Worm (Caenorhabditis elegans): ENCODE measurements around the gene fln-2.

Gene fln-2

ce11 chrX:9372987-9373386 lies 24.5 kb upstream of the fln-2 start (continued):
- TF ChIP-seq ceh-62 (tag; optimal IDR thresholded peaks at IDR 0.05) (no peak), hif-1 (tag; optimal IDR thresholded peaks at IDR 0.05) (no peak), Y48G9A.11 (GFP tag; IDR thresholded peaks at IDR 0.05) (no peak; the same call in 1 of the 2 replicates), lin-38 (GFP tag; IDR thresholded peaks at IDR 0.05) (peak; percentile 66), mxl-3 (GFP tag; optimal IDR thresholded peaks at IDR 0.05) (peak; percentile 48), lin-15B (tag; optimal IDR thresholded peaks at IDR 0.05) (no peak), R02D3.7 (tag; optimal IDR thresholded peaks at IDR 0.05) (no peak), unc-130 (GFP tag; optimal IDR thresholded peaks at IDR 0.05) (peak; percentile 6), daf-12 (tag; optimal IDR thresholded peaks at IDR 0.05) (no peak), daf-19 (GFP tag; conservative IDR thresholded peaks at IDR 0.05) (0 out of 2 replicates have a peak, but pooled peaks have one; percentile 50), rbr-2 (tag; optimal IDR thresholded peaks at IDR 0.05) (peak; percentile 70), gei-8 (GFP tag; optimal IDR thresholded peaks at IDR 0.05) (peak; percentile 36), nhr-76 (tag; optimal IDR thresholded peaks at IDR 0.05) (no peak), ceh-20 (GFP tag; IDR thresholded peaks at IDR 0.05) (0 out of 2 replicates have a peak, but pooled peaks have one; percentile 52), F10B5.3 (tag; optimal IDR thresholded peaks at IDR 0.05) (peak; percentile 17), tag-97 (GFP tag; IDR thresholded peaks at IDR 0.05) (no peak), php-3 (GFP tag; IDR thresholded peaks at IDR 0.05) (peak; percentile 56; the same call in 1 of the 2 replicates), skn-1 (tag; optimal IDR thresholded peaks at IDR 0.05) (no peak), nhr-111 (GFP tag; optimal IDR thresholded peaks at IDR 0.05) (no peak), ceh-82 (tag; optimal IDR thresholded peaks at IDR 0.05) (no peak), nhr-237 (tag; optimal IDR thresholded peaks at IDR 0.05) (no peak), pqm-1 (tag; optimal IDR thresholded peaks at IDR 0.05) (no peak), T20F7.1 (GFP tag; optimal IDR thresholded peaks at IDR 0.05) (no peak), mdl-1 (tag; optimal IDR thresholded peaks at IDR 0.05) (no peak), dmd-6 (GFP tag; IDR thresholded peaks at IDR 0.05) (peak; percentile 48), ceh-28 (tag; optimal IDR thresholded peaks at IDR 0.05) (no peak), unc-62 (GFP tag; optimal IDR thresholded peaks at IDR 0.05 in 1 of 2) (no peak), unc-62 (tag; optimal IDR thresholded peaks at IDR 0.05) (no peak), ZK337.2 (GFP tag; IDR thresholded peaks at IDR 0.05) (no peak), unc-39 (tag; optimal IDR thresholded peaks at IDR 0.05) (no peak), F44E2.7 (GFP tag; IDR thresholded peaks at IDR 0.05) (no peak), spr-1 (tag; optimal IDR thresholded peaks at IDR 0.05) (peak; percentile 30), Y5F2A.4 (GFP tag; optimal IDR thresholded peaks at IDR 0.05) (no peak), ZK546.5 (tag; optimal IDR thresholded peaks at IDR 0.05) (no peak), lir-3 (tag; optimal IDR thresholded peaks at IDR 0.05) (peak; percentile 42), ztf-7 (tag; optimal IDR thresholded peaks at IDR 0.05) (peak; percentile 33), duxl-1 (tag; optimal IDR thresholded peaks at IDR 0.05; ENCODE audit: poor library complexity) (peak; percentile 39), mes-2 (tag; optimal IDR thresholded peaks at IDR 0.05; ENCODE audit: poor library complexity, severe bottlenecking) (peak; percentile 81), nhr-102 (tag; optimal IDR thresholded peaks at IDR 0.05) (peak; percentile 67), daf-16 (GFP tag; optimal IDR thresholded peaks at IDR 0.05) (peak; percentile 65 to 68), daf-16 (tag; optimal IDR thresholded peaks at IDR 0.05) (peak; percentile 48), ceh-44 (GFP tag; IDR thresholded peaks at IDR 0.05) (peak; percentile 54; the same call in 1 of the 2 replicates), ama-1 (optimal IDR thresholded peaks at IDR 0.05) (no peak), daf-8 (GFP tag; IDR thresholded peaks at IDR 0.05) (no peak), mxl-2 (GFP tag; conservative IDR thresholded peaks at IDR 0.05) (no peak), sdz-12 (GFP tag; optimal IDR thresholded peaks at IDR 0.05) (no peak), nhr-6 (tag; optimal IDR thresholded peaks at IDR 0.05) (peak; percentile 33), mdt-29 (GFP tag; IDR thresholded peaks at IDR 0.05) (no peak), lin-29 (GFP tag; IDR thresholded peaks at IDR 0.05) (0 out of 2 replicates have a peak, but pooled peaks have one; percentile 32), nhr-41 (GFP tag; IDR thresholded peaks at IDR 0.05) (no peak), T26A8.4 (GFP tag; IDR thresholded peaks at IDR 0.05) (peak; percentile 75; the same call in 1 of the 2 replicates), ctbp-1 (GFP tag; IDR thresholded peaks at IDR 0.05) (peak; percentile 64; the same call in 1 of the 2 replicates)
